Worm (Caenorhabditis elegans): Measurements from ENCODE around the gene bgnt-1.2.

Gene bgnt-1.2

ce11 chrV:2083869-2084268 is 34.6 kb downstream of the bgnt-1.2 start:
- no peak for TF ChIP-seq lin-15B (tag; optimal IDR thresholded peaks at IDR 0.05)
- no peak for TF ChIP-seq snpc-1.2 (GFP tag; IDR thresholded peaks at IDR 0.05)
- TF ChIP-seq aha-1 (tag): peak; percentile 93
- TF ChIP-seq dmd-8 (GFP tag; IDR thresholded peaks at IDR 0.05): no peak
- TF ChIP-seq php-3 (GFP tag; IDR thresholded peaks at IDR 0.05): no peak
- no peak for TF ChIP-seq attf-4 (tag; optimal IDR thresholded peaks at IDR 0.05)
- no peak for TF ChIP-seq zip-2 (tag; optimal IDR thresholded peaks at IDR 0.05)
- TF ChIP-seq jun-1 (tag; optimal IDR thresholded peaks at IDR 0.05): no peak
- no peak for TF ChIP-seq arid-1 (GFP tag; conservative IDR thresholded peaks at IDR 0.05)
- no peak for TF ChIP-seq nhr-6 (tag; optimal IDR thresholded peaks at IDR 0.05)
- TF ChIP-seq mxl-2 (GFP tag; conservative IDR thresholded peaks at IDR 0.05): no peak
- no peak for TF ChIP-seq unc-130 (GFP tag; optimal IDR thresholded peaks at IDR 0.05)
- TF ChIP-seq mes-2 (tag; optimal IDR thresholded peaks at IDR 0.05; ENCODE audit: poor library complexity, severe bottlenecking): no peak
- TF ChIP-seq set-16 (GFP tag; IDR thresholded peaks at IDR 0.05): peak; percentile 48; the same call in 1 of the 2 replicates

ce11 chrV:2081894-2082293 is 36.6 kb downstream of the bgnt-1.2 start:
- no peak for TF ChIP-seq F10B5.3 (tag; optimal IDR thresholded peaks at IDR 0.05)
- TF ChIP-seq hlh-11 (tag; optimal IDR thresholded peaks at IDR 0.05): no peak
- no peak for TF ChIP-seq mep-1 (tag; optimal IDR thresholded peaks at IDR 0.05)
- no peak for TF ChIP-seq lin-39 (tag; optimal IDR thresholded peaks at IDR 0.05)
- no peak for TF ChIP-seq pqm-1 (tag; optimal IDR thresholded peaks at IDR 0.05)
- no peak for TF ChIP-seq snpc-4 (tag; optimal IDR thresholded peaks at IDR 0.05)
- no peak for TF ChIP-seq duxl-1 (tag; optimal IDR thresholded peaks at IDR 0.05; ENCODE audit: poor library complexity)
- no peak for TF ChIP-seq mdl-1 (tag; optimal IDR thresholded peaks at IDR 0.05)
- no peak for TF ChIP-seq ceh-62 (tag; optimal IDR thresholded peaks at IDR 0.05)
- TF ChIP-seq madf-5 (GFP tag; IDR thresholded peaks at IDR 0.05): no peak
- TF ChIP-seq rbr-2 (tag; optimal IDR thresholded peaks at IDR 0.05): no peak
- no peak for TF ChIP-seq mxl-3 (GFP tag; optimal IDR thresholded peaks at IDR 0.05)
- no peak for TF ChIP-seq F26F4.8 (GFP tag; conservative IDR thresholded peaks at IDR 0.05)
- no peak for TF ChIP-seq T26A8.4 (GFP tag; IDR thresholded peaks at IDR 0.05)
- no peak for TF ChIP-seq vab-7 (GFP tag; IDR thresholded peaks at IDR 0.05)
- TF ChIP-seq hlh-30 (tag; optimal IDR thresholded peaks at IDR 0.05; ENCODE audit: insufficient read depth): no peak
- TF ChIP-seq nhr-11 (tag; optimal IDR thresholded peaks at IDR 0.05): no peak

ce11 chrV:2081269-2081668 is 37.2 kb downstream of the bgnt-1.2 start:
- TF ChIP-seq T26A8.4 (GFP tag; IDR thresholded peaks at IDR 0.05) (no peak), aha-1 (tag) (peak; percentile 68), tag-97 (GFP tag; IDR thresholded peaks at IDR 0.05) (no peak)

ce11 chrV:2076043-2076442 is 42.4 kb downstream of the bgnt-1.2 start:
- peak; percentile 20; the same call in 1 of the 2 replicates for TF ChIP-seq dmd-6 (GFP tag; IDR thresholded peaks at IDR 0.05)
- peak; percentile 43 for TF ChIP-seq nhr-11 (tag; optimal IDR thresholded peaks at IDR 0.05)
- TF ChIP-seq hlh-11 (tag; optimal IDR thresholded peaks at IDR 0.05): peak; percentile 73
- TF ChIP-seq lin-15B (tag; optimal IDR thresholded peaks at IDR 0.05): no peak
- peak; percentile 54 for TF ChIP-seq hlh-30 (tag; optimal IDR thresholded peaks at IDR 0.05; ENCODE audit: insufficient read depth)
- no peak for TF ChIP-seq jun-1 (tag; optimal IDR thresholded peaks at IDR 0.05)
- peak; percentile 32 for TF ChIP-seq mxl-3 (GFP tag; optimal IDR thresholded peaks at IDR 0.05)
- TF ChIP-seq fos-1 (tag; optimal IDR thresholded peaks at IDR 0.05): no peak
- no peak for TF ChIP-seq set-16 (GFP tag; IDR thresholded peaks at IDR 0.05)

- TF ChIP-seq ztf-11 (tag; optimal IDR thresholded peaks at IDR 0.05) (no peak), nhr-76 (tag; optimal IDR thresholded peaks at IDR 0.05) (no peak), aly-2 (tag; optimal IDR thresholded peaks at IDR 0.05) (no peak), pha-4 (GFP tag; IDR thresholded peaks at IDR 0.05) (no peak), pha-4 (tag; optimal IDR thresholded peaks at IDR 0.05) (no peak), tra-1 (GFP tag; IDR thresholded peaks at IDR 0.05) (no peak), nhr-48 (tag; optimal IDR thresholded peaks at IDR 0.05) (no peak), hif-1 (tag; optimal IDR thresholded peaks at IDR 0.05) (no peak)
Observed at ce11 chrV:2072807-2073206, 45.7 kb downstream of the bgnt-1.2 start, which contains the start of gene Y40B10A.9. Gene Y40B10A.9 (minus strand): TSS chrV:2072907.

Data from whole organism, L4 larva.